Fruit fly (Drosophila melanogaster): Measurements from ENCODE around the gene CG16710.

DNA sequence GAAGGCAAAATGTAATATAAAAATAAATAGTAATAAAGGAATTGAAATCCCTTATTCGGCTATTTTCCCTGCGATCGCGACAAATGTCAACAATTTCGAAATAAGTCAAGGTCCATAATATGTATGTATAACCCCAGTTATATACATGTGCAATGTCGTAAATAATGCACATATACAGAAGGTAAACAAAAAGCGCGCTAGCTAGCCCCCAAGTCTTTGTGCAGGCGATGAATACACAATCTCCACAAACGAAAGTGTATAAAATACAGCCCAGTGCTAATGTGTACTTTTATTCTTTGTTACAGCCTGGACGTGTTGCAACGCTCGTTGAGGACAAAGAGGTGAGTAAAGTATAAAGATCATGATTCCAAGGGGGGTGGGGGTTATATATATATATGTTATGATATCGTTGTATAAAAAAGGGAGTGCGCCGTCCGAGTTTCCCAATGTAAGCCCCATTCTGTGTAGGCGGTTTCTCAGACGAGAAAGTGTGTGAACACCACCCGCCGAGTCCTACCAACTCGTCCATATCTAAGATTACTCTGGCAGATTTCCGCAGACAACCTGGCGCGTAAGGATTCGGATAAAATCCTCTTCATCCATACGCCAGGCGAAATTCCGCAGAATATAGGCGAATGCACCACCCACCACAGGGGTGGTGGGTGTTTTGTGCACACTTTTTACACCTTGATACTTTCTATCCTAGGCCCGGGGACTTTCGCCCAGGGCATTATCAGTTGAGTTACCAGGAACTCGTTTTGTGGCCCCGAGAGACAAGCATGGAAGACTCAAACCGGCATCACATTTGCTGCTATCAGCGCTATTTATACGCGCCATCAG is 47.5 kb downstream of the CG16710 start:
- no peak for TF ChIP-seq pdm3 (GFP tag; optimal IDR thresholded peaks at IDR 0.05)
- TF ChIP-seq Lpt (GFP tag; optimal IDR thresholded peaks at IDR 0.05): peak; percentile 26
